Fruit fly (Drosophila melanogaster): ENCODE measurements around the gene mus201.

mus201 gene

DNA sequence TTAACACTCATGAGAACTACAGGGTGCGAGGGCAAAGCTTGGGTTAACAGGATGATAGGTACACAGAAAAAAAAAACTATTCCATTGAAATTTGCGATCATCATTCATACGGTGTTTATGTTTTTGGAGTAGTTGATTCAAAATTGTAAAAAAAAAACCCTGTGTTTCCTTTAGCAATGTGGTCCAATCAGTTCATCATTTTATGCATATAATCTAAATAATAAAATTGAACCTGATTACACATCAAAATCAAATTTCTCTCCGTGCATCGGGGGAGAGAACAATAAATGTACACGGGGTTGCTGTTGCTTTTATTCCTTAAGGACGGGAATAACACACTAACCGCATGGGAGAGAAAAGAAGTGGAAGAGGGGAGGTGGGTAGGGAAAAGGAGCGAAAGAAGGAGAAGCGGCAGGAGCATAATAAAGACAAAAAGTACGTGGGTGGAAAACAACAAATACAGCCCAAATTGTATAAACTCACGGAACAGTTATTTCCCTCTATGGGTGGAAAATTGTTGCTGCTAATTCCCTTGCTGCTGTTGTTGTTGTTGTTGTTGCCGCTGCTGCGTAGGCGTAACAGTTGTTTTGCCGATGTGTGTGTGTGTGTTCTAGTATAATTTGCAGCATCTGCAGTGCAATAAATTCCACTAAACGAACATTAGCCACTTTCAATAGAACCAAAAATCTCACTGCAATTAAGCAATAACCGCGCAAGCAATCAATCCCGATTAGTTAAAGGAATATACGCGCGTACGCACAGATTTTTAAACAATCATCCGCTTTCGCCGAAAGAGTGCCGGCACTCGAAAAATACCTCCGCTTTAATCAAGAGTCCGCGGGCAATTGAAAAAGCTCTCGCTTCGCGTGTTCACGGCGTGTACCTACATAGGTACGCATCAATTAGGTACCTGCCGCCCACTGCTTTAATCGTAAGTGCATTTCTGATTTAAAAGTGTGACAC is 25.5 kb downstream of the mus201 start, which contains the start of gene Agpat2 (continued):
- TF ChIP-seq Vsx2 (GFP tag; optimal IDR thresholded peaks at IDR 0.05; ENCODE audit: partially characterized antibody) (no peak), CrebA (GFP tag; optimal IDR thresholded peaks at IDR 0.05; ENCODE audit: borderline replicate concordance) (no peak), lola (GFP tag; optimal IDR thresholded peaks at IDR 0.05) (no peak), Abd-B (GFP tag; optimal IDR thresholded peaks at IDR 0.05) (no peak), Hnf4 (GFP tag; optimal IDR thresholded peaks at IDR 0.05) (peak; percentile 56), Rel (GFP tag; optimal IDR thresholded peaks at IDR 0.05) (no peak), Rel (tag; optimal IDR thresholded peaks at IDR 0.05) (no peak), dl (GFP tag; optimal IDR thresholded peaks at IDR 0.05; ENCODE audit: insufficient read depth in 1 of 2, partially characterized antibody in 2 of 2) (no peak), foxo (GFP tag; optimal IDR thresholded peaks at IDR 0.05) (peak in 1 of 2 experiments; percentile 83), sage (GFP tag; optimal IDR thresholded peaks at IDR 0.05) (peak; percentile 69)

DNA sequence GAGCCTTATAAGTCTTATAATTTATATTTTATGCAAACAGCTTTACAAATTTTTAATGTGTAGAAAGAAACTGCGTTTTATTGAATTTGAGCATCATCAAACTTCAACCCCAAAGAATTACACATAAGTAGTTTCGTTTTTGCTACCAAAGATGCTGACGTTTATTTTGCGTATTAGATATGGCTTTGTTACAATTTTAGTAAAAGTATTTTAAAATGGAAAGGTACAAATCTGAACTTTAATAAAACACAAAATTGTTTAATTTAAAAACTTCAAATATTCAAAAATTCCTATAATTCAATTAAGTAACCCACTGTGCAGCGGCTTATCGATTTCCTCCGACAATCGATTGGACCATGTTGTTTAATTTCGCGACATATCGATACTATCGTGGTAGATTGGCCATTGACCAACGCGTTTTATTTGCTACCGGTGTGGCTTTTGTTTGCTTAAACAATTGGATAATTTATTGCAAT is 26.2 kb downstream of the mus201 start, which contains the start of gene prg:
Gene prg (plus strand): TSS at position 382 of the 476 bp plus-strand sequence.
- TF ChIP-seq Dif (GFP tag; optimal IDR thresholded peaks at IDR 0.05; ENCODE audit: partially characterized antibody) = no peak
- TF ChIP-seq Rel (GFP tag; optimal IDR thresholded peaks at IDR 0.05) = no peak
- no peak for TF ChIP-seq Rel (tag; optimal IDR thresholded peaks at IDR 0.05)
- no peak for TF ChIP-seq lola (GFP tag; optimal IDR thresholded peaks at IDR 0.05)
- TF ChIP-seq Sp1 (GFP tag; optimal IDR thresholded peaks at IDR 0.05) = peak; percentile 66
- TF ChIP-seq Abd-B (GFP tag; optimal IDR thresholded peaks at IDR 0.05) = no peak
- peak; percentile 44 for TF ChIP-seq CG9705 (GFP tag; optimal IDR thresholded peaks at IDR 0.05)
- no peak for TF ChIP-seq Mio (GFP tag; optimal IDR thresholded peaks at IDR 0.05)
- peak; percentile 84 for TF ChIP-seq woc (GFP tag; optimal IDR thresholded peaks at IDR 0.05)
- peak; percentile 45 for TF ChIP-seq ey (GFP tag; optimal IDR thresholded peaks at IDR 0.05)
- TF ChIP-seq h (GFP tag; optimal IDR thresholded peaks at IDR 0.05) = peak; percentile 78
- TF ChIP-seq foxo (GFP tag; optimal IDR thresholded peaks at IDR 0.05) = peak; percentile 40 to 76
- TF ChIP-seq br (GFP tag; optimal IDR thresholded peaks at IDR 0.05) = peak; percentile 28
- peak; percentile 8 for TF ChIP-seq CG32264 (GFP tag; optimal IDR thresholded peaks at IDR 0.05)
- TF ChIP-seq fru (GFP tag; optimal IDR thresholded peaks at IDR 0.05) = peak; percentile 74
- TF ChIP-seq Hr78 (GFP tag; optimal IDR thresholded peaks at IDR 0.05) = no peak
- TF ChIP-seq Dfd (GFP tag; optimal IDR thresholded peaks at IDR 0.05) = no peak
- no peak for TF ChIP-seq Vsx2 (GFP tag; optimal IDR thresholded peaks at IDR 0.05; ENCODE audit: partially characterized antibody)
- TF ChIP-seq Hnf4 (GFP tag; optimal IDR thresholded peaks at IDR 0.05) = peak; percentile 66
- TF ChIP-seq brk (GFP tag; optimal IDR thresholded peaks at IDR 0.05) = peak; percentile 51
- TF ChIP-seq GATAd (GFP tag; optimal IDR thresholded peaks at IDR 0.05) = no peak
- TF ChIP-seq sv (GFP tag; optimal IDR thresholded peaks at IDR 0.05) = peak; percentile 64
- TF ChIP-seq rgr (GFP tag; optimal IDR thresholded peaks at IDR 0.05) = peak; percentile 62
- no peak for TF ChIP-seq N (GFP tag; optimal IDR thresholded peaks at IDR 0.05)
- TF ChIP-seq dsf (GFP tag; optimal IDR thresholded peaks at IDR 0.05; ENCODE audit: borderline replicate concordance) = peak; percentile 15
- TF ChIP-seq HLH106 (tag; optimal IDR thresholded peaks at IDR 0.05) = peak; percentile 64
- TF ChIP-seq dmrt93B (GFP tag; optimal IDR thresholded peaks at IDR 0.05) = no peak
- TF ChIP-seq CrebA (GFP tag; optimal IDR thresholded peaks at IDR 0.05; ENCODE audit: borderline replicate concordance) = no peak
- TF ChIP-seq jim (GFP tag; optimal IDR thresholded peaks at IDR 0.05) = no peak
- peak; percentile 33 for TF ChIP-seq psq (GFP tag; optimal IDR thresholded peaks at IDR 0.05)
- peak; percentile 32 for TF ChIP-seq sage (GFP tag; optimal IDR thresholded peaks at IDR 0.05)
- TF ChIP-seq Jra (GFP tag; optimal IDR thresholded peaks at IDR 0.05) = peak; percentile 63
- no peak for TF ChIP-seq pan (optimal IDR thresholded peaks at IDR 0.05)
- peak; percentile 82 for TF ChIP-seq tai (GFP tag; optimal IDR thresholded peaks at IDR 0.05)
- TF ChIP-seq OdsH (GFP tag; optimal IDR thresholded peaks at IDR 0.05) = peak; percentile 28
- peak; percentile 55 for TF ChIP-seq Myc (optimal IDR thresholded peaks at IDR 0.05)
- TF ChIP-seq Hr83 (GFP tag; optimal IDR thresholded peaks at IDR 0.05; ENCODE audit: poor library complexity, severe bottlenecking) = peak; percentile 40
- no peak for TF ChIP-seq usp (GFP tag; optimal IDR thresholded peaks at IDR 0.05)
- TF ChIP-seq dl (GFP tag; optimal IDR thresholded peaks at IDR 0.05; ENCODE audit: insufficient read depth in 1 of 2, partially characterized antibody in 2 of 2) = no peak
